Worm (Caenorhabditis elegans) whole organism, L3 larva: ENCODE data around the gene ZC196.8.
A peak's percentile ranks its signal among the peaks of the same experiment; 100 is the strongest.

Experiments used
- R02D3.7 ChIP-seq: fragments of 150-350 bp; optimal IDR thresholded peaks from 2 replicates; lab custom pipeline; 2014; ENCODE audit warnings: missing biosample characterization, missing genetic modification characterization
- ZK546.5 ChIP-seq: sonication (generic microtip); optimal IDR thresholded peaks from 2 replicates; lab custom pipeline; 2017; ENCODE audit warnings: missing biosample characterization, missing genetic modification characterization
- aly-2 ChIP-seq: fragments of 150-350 bp; optimal IDR thresholded peaks from 2 replicates; lab custom pipeline; 2014; ENCODE audit warnings: missing biosample characterization, missing genetic modification characterization
- ceh-28 ChIP-seq: fragments of 150-350 bp; optimal IDR thresholded peaks from 2 replicates; lab custom pipeline; 2014; ENCODE audit warnings: missing biosample characterization, missing genetic modification reagents, missing genetic modification characterization
- ceh-82 ChIP-seq: fragments of 150-350 bp; optimal IDR thresholded peaks from 2 replicates; lab custom pipeline; 2014; ENCODE audit warnings: missing biosample characterization, missing genetic modification characterization
- ceh-9 ChIP-seq: sonication (generic microtip); optimal IDR thresholded peaks from 2 replicates; lab custom pipeline; 2018; ENCODE audit warnings: missing biosample characterization, missing genetic modification characterization
- daf-12 ChIP-seq: fragments of 150-350 bp; optimal IDR thresholded peaks from 2 replicates; lab custom pipeline; 2014; ENCODE audit warnings: missing biosample characterization, missing genetic modification reagents, missing genetic modification characterization
- egl-27 ChIP-seq: sonication (generic microtip); optimal IDR thresholded peaks from 4 replicates; lab custom pipeline; 2017; ENCODE audit warnings: missing biosample characterization, missing genetic modification reagents, missing genetic modification characterization
- egl-5 ChIP-seq: fragments of 150-350 bp; optimal IDR thresholded peaks from 2 replicates; lab custom pipeline; 2017; ENCODE audit warnings: missing biosample characterization, missing genetic modification reagents, missing genetic modification characterization, inconsistent platforms
- elt-2 ChIP-seq: sonication (generic microtip); optimal IDR thresholded peaks from 2 replicates; lab custom pipeline; 2016; ENCODE audit warnings: missing genetic modification reagents, mild to moderate bottlenecking, missing genetic modification characterization, missing compliant biosample characterization
- eor-1 ChIP-seq, 2 experiments: fragments of 150-350 bp; optimal IDR thresholded peaks; 2 replicates each; lab custom pipeline; 2014 to 2018; ENCODE audit warnings: missing biosample characterization in 2 of 2, missing genetic modification characterization in 2 of 2
- fkh-10 ChIP-seq: sonication (generic microtip); optimal IDR thresholded peaks from 2 replicates; lab custom pipeline; 2017; ENCODE audit warnings: missing biosample characterization, missing genetic modification reagents, missing genetic modification characterization
- fkh-2 ChIP-seq: fragments of 150-350 bp; optimal IDR thresholded peaks from 2 replicates; lab custom pipeline; 2014; ENCODE audit warnings: missing biosample characterization, missing genetic modification reagents, missing genetic modification characterization
- fos-1 ChIP-seq: fragments of 150-350 bp; optimal IDR thresholded peaks from 2 replicates; lab custom pipeline; 2014; ENCODE audit warnings: missing biosample characterization, missing genetic modification characterization
- hmg-11 ChIP-seq: sonication (generic microtip); optimal IDR thresholded peaks from 2 replicates; lab custom pipeline; 2016; ENCODE audit warnings: missing genetic modification characterization, missing compliant biosample characterization
- jun-1 ChIP-seq: fragments of 150-350 bp; optimal IDR thresholded peaks from 2 replicates; lab custom pipeline; 2014; ENCODE audit warnings: missing biosample characterization, missing genetic modification reagents, missing genetic modification characterization
- lin-39 ChIP-seq: fragments of 150-350 bp; optimal IDR thresholded peaks from 2 replicates; lab custom pipeline; 2018; ENCODE audit warnings: missing biosample characterization, missing genetic modification reagents, missing genetic modification characterization
- mdl-1 ChIP-seq: fragments of 150-350 bp; optimal IDR thresholded peaks from 2 replicates; lab custom pipeline; 2014; ENCODE audit warnings: missing biosample characterization, missing genetic modification characterization
- nhr-11 ChIP-seq: fragments of 150-350 bp; optimal IDR thresholded peaks from 2 replicates; lab custom pipeline; 2014; ENCODE audit warnings: missing biosample characterization, missing genetic modification characterization
- nhr-12 ChIP-seq: fragments of 150-350 bp; optimal IDR thresholded peaks from 2 replicates; lab custom pipeline; 2014; ENCODE audit warnings: missing biosample characterization, missing genetic modification characterization
- nhr-23 ChIP-seq: fragments of 150-350 bp; optimal IDR thresholded peaks from 2 replicates; lab custom pipeline; 2014; ENCODE audit warnings: missing biosample characterization, missing genetic modification reagents, missing genetic modification characterization
- nhr-237 ChIP-seq: fragments of 150-350 bp; optimal IDR thresholded peaks from 2 replicates; lab custom pipeline; 2014; ENCODE audit warnings: missing biosample characterization, missing genetic modification characterization
- nhr-25 ChIP-seq: sonication (generic microtip); optimal IDR thresholded peaks from 2 replicates; lab custom pipeline; 2017; ENCODE audit warnings: missing biosample characterization, missing genetic modification characterization
- nhr-28 ChIP-seq: fragments of 150-350 bp; optimal IDR thresholded peaks from 2 replicates; lab custom pipeline; 2014; ENCODE audit warnings: missing biosample characterization, missing genetic modification characterization
- nhr-43 ChIP-seq: sonication (generic microtip); optimal IDR thresholded peaks from 2 replicates; lab custom pipeline; 2016; ENCODE audit warnings: mild to moderate bottlenecking, missing genetic modification characterization, missing compliant biosample characterization; ENCODE audit not compliant: poor library complexity, severe bottlenecking
- nhr-76 ChIP-seq: fragments of 150-350 bp; sonication (generic microtip); optimal IDR thresholded peaks from 5 replicates; lab custom pipeline; 2014; ENCODE audit warnings: missing biosample characterization, missing genetic modification characterization
- nhr-77 ChIP-seq: fragments of 150-350 bp; optimal IDR thresholded peaks from 2 replicates; lab custom pipeline; 2014; ENCODE audit warnings: missing biosample characterization, missing genetic modification characterization
- pha-4 ChIP-seq: fragments of 150-350 bp; optimal IDR thresholded peaks from 2 replicates; lab custom pipeline; 2014; ENCODE audit warnings: missing biosample characterization, missing genetic modification reagents, missing genetic modification characterization
- pqm-1 ChIP-seq: fragments of 150-350 bp; optimal IDR thresholded peaks from 2 replicates; lab custom pipeline; 2017; ENCODE audit warnings: missing biosample characterization, missing genetic modification characterization, inconsistent platforms
- sea-2 ChIP-seq: fragments of 150-350 bp; sonication (generic microtip); optimal IDR thresholded peaks from 4 replicates; lab custom pipeline; 2014; ENCODE audit warnings: missing biosample characterization, missing genetic modification reagents, missing genetic modification characterization
- snpc-4 ChIP-seq: fragments of 150-350 bp; optimal IDR thresholded peaks from 2 replicates; lab custom pipeline; 2014; ENCODE audit warnings: missing biosample characterization, missing genetic modification characterization
- unc-39 ChIP-seq: sonication (generic microtip); optimal IDR thresholded peaks from 4 replicates; lab custom pipeline; 2017; ENCODE audit warnings: missing biosample characterization, missing genetic modification characterization
- unc-62 ChIP-seq: fragments of 150-350 bp; sonication (generic microtip); optimal IDR thresholded peaks from 4 replicates; lab custom pipeline; 2014; ENCODE audit warnings: missing biosample characterization, missing genetic modification reagents, missing genetic modification characterization
- ztf-11 ChIP-seq: fragments of 150-350 bp; optimal IDR thresholded peaks from 2 replicates; lab custom pipeline; 2014; ENCODE audit warnings: missing biosample characterization, missing genetic modification characterization

ZC196.8 gene

ce11 chrV:8682719-8683118 is 39.3 kb downstream of the ZC196.8 start, which contains the start of gene cln-3.3:
cln-3.3 (plus strand) TSS chrV:8683052.
- no peak for TF ChIP-seq nhr-237 (tag; lab: Kevin White, UChicago)
- TF ChIP-seq egl-27 (tag; lab: Kevin White, UChicago), result no peak
- peak; percentile 70 for TF ChIP-seq elt-2 (tag; lab: Kevin White, UChicago)
- peak; percentile 45 for TF ChIP-seq pqm-1
- no peak for TF ChIP-seq nhr-11 (tag; lab: Kevin White, UChicago)
- no peak for TF ChIP-seq fkh-2 (tag; lab: Kevin White, UChicago)
- no peak for TF ChIP-seq ztf-11

- TF ChIP-seq ZK546.5 (tag; lab: Kevin White, UChicago) (no peak), ceh-82 (no peak), ceh-28 (tag; lab: Kevin White, UChicago) (no peak), fkh-10 (GFP tag; lab: Kevin White, UChicago) (no peak), pha-4 (no peak)
Measured at ce11 chrV:8681050-8681449, 41.0 kb downstream of the ZC196.8 start, which contains the start of gene ZC190.2. ZC190.2 (plus strand) TSS chrV:8681350.

ce11 chrV:8677193-8677592 is 44.9 kb downstream of the ZC196.8 start, which contains the start of gene ZC190.6:
ZC190.6 (minus strand) TSS chrV:8677293.
- TF ChIP-seq jun-1 (tag; lab: Kevin White, UChicago) (no peak), mdl-1 (no peak), lin-39 (tag; lab: Kevin White, UChicago) (no peak), nhr-43 (tag; lab: Kevin White, UChicago) (no peak), ceh-9 (tag; lab: Kevin White, UChicago) (no peak), pqm-1 (no peak), fkh-10 (GFP tag; lab: Kevin White, UChicago) (no peak), nhr-12 (tag; lab: Kevin White, UChicago) (no peak), daf-12 (no peak), snpc-4 (tag; lab: Kevin White, UChicago) (no peak), elt-2 (tag; lab: Kevin White, UChicago) (no peak), nhr-25 (tag; lab: Kevin White, UChicago) (no peak), nhr-11 (tag; lab: Kevin White, UChicago) (no peak)

ce11 chrV:8673498-8673897 is 48.6 kb downstream of the ZC196.8 start, which contains the start of gene ZC190.5:
ZC190.5 (minus strand) TSS chrV:8673598.
- TF ChIP-seq eor-1 (tag; optimal IDR thresholded peaks at IDR 0.05; lab: Kevin White, UChicago), result no peak
- TF ChIP-seq, all 47 proteins: peak for 0

- TF ChIP-seq sea-2 (GFP tag; lab: Kevin White, UChicago) (no peak), nhr-237 (tag; lab: Kevin White, UChicago) (no peak), nhr-28 (tag; lab: Kevin White, UChicago) (no peak), aly-2 (tag; lab: Kevin White, UChicago) (peak; percentile 87), nhr-23 (tag; lab: Kevin White, UChicago) (no peak), unc-62 (GFP tag; lab: Kevin White, UChicago) (no peak), R02D3.7 (tag; lab: Kevin White, UChicago) (peak; percentile 5), ztf-11 (no peak), unc-39 (tag; lab: Kevin White, UChicago) (no peak), mdl-1 (no peak), jun-1 (tag; lab: Kevin White, UChicago) (no peak), ceh-28 (tag; lab: Kevin White, UChicago) (no peak), nhr-12 (tag; lab: Kevin White, UChicago) (no peak), egl-27 (tag; lab: Kevin White, UChicago) (no peak), elt-2 (tag; lab: Kevin White, UChicago) (no peak), hmg-11 (tag; lab: Kevin White, UChicago) (no peak), nhr-77 (tag; lab: Kevin White, UChicago) (peak; percentile 70), egl-5 (tag; lab: Kevin White, UChicago) (no peak), nhr-76 (peak; percentile 29), fos-1 (tag; lab: Kevin White, UChicago) (no peak), ceh-9 (tag; lab: Kevin White, UChicago) (no peak), pha-4 (no peak)
Measured at ce11 chrV:8671568-8672123, 50.4 kb downstream of the ZC196.8 start.
